Worm (Caenorhabditis elegans): Measurements from ENCODE around the gene srlf-12.

DNA sequence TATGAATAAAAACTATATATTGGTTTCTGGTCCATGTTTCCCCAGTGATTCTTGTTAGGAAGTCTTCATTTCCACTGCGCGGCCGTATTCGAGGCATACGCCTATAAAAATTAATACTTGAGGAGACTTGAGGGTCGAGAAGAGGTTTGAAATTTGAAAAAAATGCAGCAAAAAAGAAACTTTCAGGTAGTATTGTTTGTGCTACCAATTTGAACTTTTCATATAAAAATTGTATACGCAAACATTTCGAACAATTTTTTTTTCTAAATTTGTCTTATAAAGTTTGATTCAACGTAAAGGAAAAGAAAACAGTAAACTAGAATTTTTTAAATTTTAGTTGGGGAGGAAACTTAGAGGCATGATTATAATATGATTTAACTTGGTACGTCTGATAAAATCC is 40.1 kb downstream of the srlf-12 start, which contains the start of gene T11G6.4:
- no peak for TF ChIP-seq hnd-1 (tag; optimal IDR thresholded peaks at IDR 0.05)
- no peak for TF ChIP-seq scrt-1 (GFP tag; IDR thresholded peaks at IDR 0.05)
- TF ChIP-seq tbx-11 (GFP tag; IDR thresholded peaks at IDR 0.05) = no peak
- TF ChIP-seq F13C5.2 (tag; optimal IDR thresholded peaks at IDR 0.05) = no peak
- no peak for TF ChIP-seq ama-1 (optimal IDR thresholded peaks at IDR 0.05)
- TF ChIP-seq flt-1 (GFP tag; IDR thresholded peaks at IDR 0.05) = no peak
- no peak for TF ChIP-seq B0310.2 (tag; optimal IDR thresholded peaks at IDR 0.05)
- TF ChIP-seq tbx-37 (GFP tag; conservative IDR thresholded peaks at IDR 0.05) = no peak
